Worm (Caenorhabditis elegans) whole organism, L3 larva: ENCODE measurements around the gene T13C2.2.

Source experiments
- R02D3.7 ChIP-seq: fragments of 150-350 bp; optimal IDR thresholded peaks from 2 replicates; lab custom pipeline; 2014; ENCODE audit warnings: missing biosample characterization, missing genetic modification characterization
- ZK546.5 ChIP-seq: sonication (generic microtip); optimal IDR thresholded peaks from 2 replicates; lab custom pipeline; 2017; ENCODE audit warnings: missing biosample characterization, missing genetic modification characterization
- aly-2 ChIP-seq: fragments of 150-350 bp; optimal IDR thresholded peaks from 2 replicates; lab custom pipeline; 2014; ENCODE audit warnings: missing biosample characterization, missing genetic modification characterization
- ama-1 ChIP-seq: fragments of 150-350 bp; optimal IDR thresholded peaks from 2 replicates; lab custom pipeline; 2018
- ceh-16 ChIP-seq: sonication (generic microtip); optimal IDR thresholded peaks from 2 replicates; lab custom pipeline; 2017; ENCODE audit warnings: missing biosample characterization, missing genetic modification characterization
- ceh-28 ChIP-seq: fragments of 150-350 bp; optimal IDR thresholded peaks from 2 replicates; lab custom pipeline; 2014; ENCODE audit warnings: missing biosample characterization, missing genetic modification reagents, missing genetic modification characterization
- ceh-82 ChIP-seq: fragments of 150-350 bp; optimal IDR thresholded peaks from 2 replicates; lab custom pipeline; 2014; ENCODE audit warnings: missing biosample characterization, missing genetic modification characterization
- ceh-9 ChIP-seq: sonication (generic microtip); optimal IDR thresholded peaks from 2 replicates; lab custom pipeline; 2018; ENCODE audit warnings: missing biosample characterization, missing genetic modification characterization
- daf-12 ChIP-seq: fragments of 150-350 bp; optimal IDR thresholded peaks from 2 replicates; lab custom pipeline; 2014; ENCODE audit warnings: missing biosample characterization, missing genetic modification reagents, missing genetic modification characterization
- egl-27 ChIP-seq: sonication (generic microtip); optimal IDR thresholded peaks from 4 replicates; lab custom pipeline; 2017; ENCODE audit warnings: missing biosample characterization, missing genetic modification reagents, missing genetic modification characterization
- egl-5 ChIP-seq: fragments of 150-350 bp; optimal IDR thresholded peaks from 2 replicates; lab custom pipeline; 2017; ENCODE audit warnings: missing biosample characterization, missing genetic modification reagents, missing genetic modification characterization, inconsistent platforms
- elt-1 ChIP-seq: fragments of 150-350 bp; optimal IDR thresholded peaks from 2 replicates; lab custom pipeline; 2014; ENCODE audit warnings: missing biosample characterization, missing genetic modification characterization
- elt-2 ChIP-seq: sonication (generic microtip); optimal IDR thresholded peaks from 2 replicates; lab custom pipeline; 2016; ENCODE audit warnings: missing genetic modification reagents, mild to moderate bottlenecking, missing genetic modification characterization, missing compliant biosample characterization
- elt-3 ChIP-seq, 3 experiments: fragments of 150-350 bp in 1 of 3; sonication (generic microtip) in 2 of 3; optimal IDR thresholded peaks; 2 replicates in 2 of 3; 4 replicates in 1 of 3; lab custom pipeline; 2014 to 2017; ENCODE audit warnings: missing biosample characterization in 3 of 3, missing genetic modification characterization in 3 of 3
- eor-1 ChIP-seq, 2 experiments: fragments of 150-350 bp; optimal IDR thresholded peaks; 2 replicates each; lab custom pipeline; 2014 to 2018; ENCODE audit warnings: missing biosample characterization in 2 of 2, missing genetic modification characterization in 2 of 2
- fkh-10 ChIP-seq: sonication (generic microtip); optimal IDR thresholded peaks from 2 replicates; lab custom pipeline; 2017; ENCODE audit warnings: missing biosample characterization, missing genetic modification reagents, missing genetic modification characterization
- fkh-2 ChIP-seq: fragments of 150-350 bp; optimal IDR thresholded peaks from 2 replicates; lab custom pipeline; 2014; ENCODE audit warnings: missing biosample characterization, missing genetic modification reagents, missing genetic modification characterization
- fos-1 ChIP-seq: fragments of 150-350 bp; optimal IDR thresholded peaks from 2 replicates; lab custom pipeline; 2014; ENCODE audit warnings: missing biosample characterization, missing genetic modification characterization
- hmg-11 ChIP-seq: sonication (generic microtip); optimal IDR thresholded peaks from 2 replicates; lab custom pipeline; 2016; ENCODE audit warnings: missing genetic modification characterization, missing compliant biosample characterization
- jun-1 ChIP-seq: fragments of 150-350 bp; optimal IDR thresholded peaks from 2 replicates; lab custom pipeline; 2014; ENCODE audit warnings: missing biosample characterization, missing genetic modification reagents, missing genetic modification characterization
- lin-15B ChIP-seq: fragments of 150-350 bp; optimal IDR thresholded peaks from 2 replicates; lab custom pipeline; 2014; ENCODE audit warnings: missing biosample characterization, missing genetic modification characterization
- lin-39 ChIP-seq: fragments of 150-350 bp; optimal IDR thresholded peaks from 2 replicates; lab custom pipeline; 2018; ENCODE audit warnings: missing biosample characterization, missing genetic modification reagents, missing genetic modification characterization
- lsy-12 ChIP-seq: sonication (generic microtip); optimal IDR thresholded peaks from 2 replicates; lab custom pipeline; 2016; ENCODE audit warnings: mild to moderate bottlenecking, missing genetic modification characterization, missing compliant biosample characterization
- mdl-1 ChIP-seq: fragments of 150-350 bp; optimal IDR thresholded peaks from 2 replicates; lab custom pipeline; 2014; ENCODE audit warnings: missing biosample characterization, missing genetic modification characterization
- mml-1 ChIP-seq: fragments of 150-350 bp; sonication (generic microtip); optimal IDR thresholded peaks from 3 replicates; lab custom pipeline; 2014; ENCODE audit warnings: missing biosample characterization, missing genetic modification characterization
- nfya-1 ChIP-seq: sonication (generic microtip); optimal IDR thresholded peaks from 2 replicates; lab custom pipeline; 2017; ENCODE audit warnings: missing genetic modification characterization, mild to moderate bottlenecking, missing compliant biosample characterization, antibody characterized with exemption, moderate library complexity; ENCODE audit not compliant: insufficient read depth
- nhr-12 ChIP-seq: fragments of 150-350 bp; optimal IDR thresholded peaks from 2 replicates; lab custom pipeline; 2014; ENCODE audit warnings: missing biosample characterization, missing genetic modification characterization
- nhr-23 ChIP-seq: fragments of 150-350 bp; optimal IDR thresholded peaks from 2 replicates; lab custom pipeline; 2014; ENCODE audit warnings: missing biosample characterization, missing genetic modification reagents, missing genetic modification characterization
- nhr-237 ChIP-seq: fragments of 150-350 bp; optimal IDR thresholded peaks from 2 replicates; lab custom pipeline; 2014; ENCODE audit warnings: missing biosample characterization, missing genetic modification characterization
- nhr-25 ChIP-seq: sonication (generic microtip); optimal IDR thresholded peaks from 2 replicates; lab custom pipeline; 2017; ENCODE audit warnings: missing biosample characterization, missing genetic modification characterization
- nhr-28 ChIP-seq: fragments of 150-350 bp; optimal IDR thresholded peaks from 2 replicates; lab custom pipeline; 2014; ENCODE audit warnings: missing biosample characterization, missing genetic modification characterization
- nhr-43 ChIP-seq: sonication (generic microtip); optimal IDR thresholded peaks from 2 replicates; lab custom pipeline; 2016; ENCODE audit warnings: mild to moderate bottlenecking, missing genetic modification characterization, missing compliant biosample characterization; ENCODE audit not compliant: poor library complexity, severe bottlenecking
- nhr-67 ChIP-seq: fragments of 150-350 bp; optimal IDR thresholded peaks from 2 replicates; lab custom pipeline; 2014; ENCODE audit warnings: missing biosample characterization, missing genetic modification characterization
- nhr-76 ChIP-seq: fragments of 150-350 bp; sonication (generic microtip); optimal IDR thresholded peaks from 5 replicates; lab custom pipeline; 2014; ENCODE audit warnings: missing biosample characterization, missing genetic modification characterization
- nhr-77 ChIP-seq: fragments of 150-350 bp; optimal IDR thresholded peaks from 2 replicates; lab custom pipeline; 2014; ENCODE audit warnings: missing biosample characterization, missing genetic modification characterization
- pha-4 ChIP-seq: fragments of 150-350 bp; optimal IDR thresholded peaks from 2 replicates; lab custom pipeline; 2014; ENCODE audit warnings: missing biosample characterization, missing genetic modification reagents, missing genetic modification characterization
- pqm-1 ChIP-seq: fragments of 150-350 bp; optimal IDR thresholded peaks from 2 replicates; lab custom pipeline; 2017; ENCODE audit warnings: missing biosample characterization, missing genetic modification characterization, inconsistent platforms
- sea-2 ChIP-seq: fragments of 150-350 bp; sonication (generic microtip); optimal IDR thresholded peaks from 4 replicates; lab custom pipeline; 2014; ENCODE audit warnings: missing biosample characterization, missing genetic modification reagents, missing genetic modification characterization
- skn-1 ChIP-seq: fragments of 150-350 bp; optimal IDR thresholded peaks from 2 replicates; lab custom pipeline; 2014; ENCODE audit warnings: missing biosample characterization, missing genetic modification characterization
- unc-39 ChIP-seq: sonication (generic microtip); optimal IDR thresholded peaks from 4 replicates; lab custom pipeline; 2017; ENCODE audit warnings: missing biosample characterization, missing genetic modification characterization
- unc-62 ChIP-seq: fragments of 150-350 bp; sonication (generic microtip); optimal IDR thresholded peaks from 4 replicates; lab custom pipeline; 2014; ENCODE audit warnings: missing biosample characterization, missing genetic modification reagents, missing genetic modification characterization
- zag-1 ChIP-seq: fragments of 150-350 bp; optimal IDR thresholded peaks from 2 replicates; lab custom pipeline; 2014; ENCODE audit warnings: missing biosample characterization, missing genetic modification characterization
- ztf-11 ChIP-seq: fragments of 150-350 bp; optimal IDR thresholded peaks from 2 replicates; lab custom pipeline; 2014; ENCODE audit warnings: missing biosample characterization, missing genetic modification characterization
- ztf-4 ChIP-seq: fragments of 150-350 bp; optimal IDR thresholded peaks from 2 replicates; lab custom pipeline; 2014; ENCODE audit warnings: missing biosample characterization, missing genetic modification characterization

The T13C2.2 gene

ce11 chrII:6832207-6832606 is 40.2 kb downstream of the T13C2.2 start:
- TF ChIP-seq pha-4 = no peak
- peak; percentile 14 for TF ChIP-seq fkh-10 (GFP tag; lab: Kevin White, UChicago)
- no peak for TF ChIP-seq nhr-23 (tag; lab: Kevin White, UChicago)
- TF ChIP-seq nhr-28 (tag; lab: Kevin White, UChicago) = no peak
- no peak for TF ChIP-seq eor-1 (tag; optimal IDR thresholded peaks at IDR 0.05; lab: Kevin White, UChicago)
- no peak for TF ChIP-seq jun-1
- no peak for TF ChIP-seq elt-1 (tag; lab: Kevin White, UChicago)
- no peak for TF ChIP-seq nhr-25 (tag; lab: Kevin White, UChicago)

- TF ChIP-seq ceh-82 = no peak
- no peak for TF ChIP-seq skn-1 (tag; lab: Kevin White, UChicago)
- peak; percentile 49 for TF ChIP-seq egl-5 (tag; lab: Kevin White, UChicago)
- no peak for TF ChIP-seq mdl-1 (tag; lab: Kevin White, UChicago)
- no peak for TF ChIP-seq unc-39
- TF ChIP-seq ceh-28 (tag; lab: Kevin White, UChicago) = no peak
- no peak for TF ChIP-seq unc-62 (GFP tag; lab: Kevin White, UChicago)
- no peak for TF ChIP-seq pqm-1 (tag; lab: Kevin White, UChicago)
- TF ChIP-seq nhr-77 = no peak
- no peak for TF ChIP-seq nhr-76 (tag; lab: Kevin White, UChicago)
- no peak for TF ChIP-seq nhr-67 (tag; lab: Kevin White, UChicago)
- TF ChIP-seq R02D3.7 = no peak
- no peak for TF ChIP-seq ama-1
- no peak for TF ChIP-seq ceh-9 (tag; lab: Kevin White, UChicago)
- TF ChIP-seq lin-39 = no peak
- no peak for TF ChIP-seq nhr-43 (tag; lab: Kevin White, UChicago)
- TF ChIP-seq sea-2 (GFP tag; lab: Kevin White, UChicago) = no peak
- TF ChIP-seq lsy-12 (tag; lab: Kevin White, UChicago) = no peak
- no peak for TF ChIP-seq nfya-1 (tag; lab: Kevin White, UChicago)
- TF ChIP-seq nhr-25 (tag; lab: Kevin White, UChicago) = no peak
- TF ChIP-seq mml-1 (tag; lab: Kevin White, UChicago) = no peak
- TF ChIP-seq fkh-2 (tag; lab: Kevin White, UChicago) = no peak
- no peak for TF ChIP-seq ztf-4 (tag; lab: Kevin White, UChicago)
- no peak for TF ChIP-seq daf-12 (tag; lab: Kevin White, UChicago)
- no peak for TF ChIP-seq nhr-237 (tag; lab: Kevin White, UChicago)
- no peak for TF ChIP-seq nhr-23 (tag; lab: Kevin White, UChicago)
- no peak for TF ChIP-seq elt-3 (tag; optimal IDR thresholded peaks at IDR 0.05; lab: Kevin White, UChicago)
- peak; percentile 90 for TF ChIP-seq elt-1 (tag; lab: Kevin White, UChicago)
- TF ChIP-seq zag-1 (tag; lab: Kevin White, UChicago) = no peak
- TF ChIP-seq fos-1 (tag; lab: Kevin White, UChicago) = no peak
- peak; percentile 16 for TF ChIP-seq hmg-11
- TF ChIP-seq egl-27 (tag; lab: Kevin White, UChicago) = no peak
- TF ChIP-seq aly-2 = no peak
- peak; percentile 11 for TF ChIP-seq pha-4
- no peak for TF ChIP-seq ceh-16 (tag; lab: Kevin White, UChicago)
- no peak for TF ChIP-seq eor-1 (tag; optimal IDR thresholded peaks at IDR 0.05; lab: Kevin White, UChicago)
- TF ChIP-seq nhr-12 = no peak
- peak; percentile 7 for TF ChIP-seq elt-2 (tag; lab: Kevin White, UChicago)
- TF ChIP-seq ztf-11 (tag; lab: Kevin White, UChicago) = no peak
- TF ChIP-seq lin-15B (tag; lab: Kevin White, UChicago) = no peak
- TF ChIP-seq ZK546.5 (tag; lab: Kevin White, UChicago) = no peak
Measured at ce11 chrII:6832695-6833389, 40.9 kb downstream of the T13C2.2 start.
